Fruit fly (Drosophila melanogaster) whole organism, embryonic: ENCODE results near the gene Fmr1.

Experiments used
- C15 ChIP-seq: fragments of 200-800 bp; sonication (Bioruptor generic); IDR thresholded peaks from 3 replicates; pipeline ENCODE4 v1.3.6; 2022; ENCODE audit warnings: missing biosample characterization, missing genetic modification characterization
- CG11456 ChIP-seq: fragments of 200-800 bp; sonication (Bioruptor generic); IDR thresholded peaks from 3 replicates; pipeline ENCODE4 v1.3.6; 2022; ENCODE audit warnings: missing biosample characterization, missing genetic modification characterization
- CG11504 ChIP-seq: fragments of 200-800 bp; sonication (Bioruptor generic); optimal IDR thresholded peaks from 3 replicates; lab custom pipeline; 2019; ENCODE audit warnings: missing biosample characterization, mild to moderate bottlenecking, missing genetic modification characterization, moderate library complexity
- CG12769 ChIP-seq: fragments of 200-800 bp; sonication (Bioruptor generic); optimal IDR thresholded peaks from 2 replicates; lab custom pipeline; 2019; ENCODE audit warnings: missing biosample characterization, mild to moderate bottlenecking, missing genetic modification characterization, moderate library complexity
- CG14667 ChIP-seq: fragments of 200-800 bp; sonication (Bioruptor generic); IDR thresholded peaks from 2 replicates; pipeline ENCODE4 v1.3.6; 2022; ENCODE audit warnings: missing biosample characterization, missing genetic modification characterization
- CG15269 ChIP-seq: fragments of 200-800 bp; sonication (Bioruptor generic); optimal IDR thresholded peaks from 2 replicates; lab custom pipeline; 2018; ENCODE audit warnings: missing biosample characterization, mild to moderate bottlenecking, missing genetic modification characterization, moderate library complexity
- CG1602 ChIP-seq: fragments of 200-800 bp; sonication (Bioruptor generic); optimal IDR thresholded peaks from 3 replicates; lab custom pipeline; 2016; ENCODE audit warnings: missing biosample characterization, missing genetic modification characterization
- CG1603 ChIP-seq: fragments of 200-800 bp; sonication (Bioruptor generic); optimal IDR thresholded peaks from 2 replicates; lab custom pipeline; 2019; ENCODE audit warnings: missing biosample characterization, mild to moderate bottlenecking, missing genetic modification characterization, moderate library complexity
- CG17802 ChIP-seq: fragments of 200-800 bp; sonication (Bioruptor generic); optimal IDR thresholded peaks from 2 replicates; lab custom pipeline; 2018; ENCODE audit warnings: missing biosample characterization, mild to moderate bottlenecking, missing genetic modification characterization, moderate library complexity
- CG18599 ChIP-seq: fragments of 200-800 bp; sonication (Bioruptor generic); optimal IDR thresholded peaks from 3 replicates; lab custom pipeline; 2017; ENCODE audit warnings: missing biosample characterization, missing genetic modification characterization, mild to moderate bottlenecking, moderate library complexity, missing genetic modification reagents
- CG2129 ChIP-seq: fragments of 200-800 bp; sonication (Bioruptor generic); IDR thresholded peaks from 2 replicates; pipeline ENCODE4 v1.3.6; 2022; ENCODE audit warnings: missing biosample characterization, missing genetic modification characterization; ENCODE audit not compliant: partially characterized antibody
- CG2202 ChIP-seq: fragments of 200-800 bp; sonication (Bioruptor generic); optimal IDR thresholded peaks from 2 replicates; lab custom pipeline; 2018; ENCODE audit warnings: missing biosample characterization, mild to moderate bottlenecking, missing genetic modification characterization
- CG34376 ChIP-seq: fragments of 200-800 bp; sonication (Bioruptor generic); optimal IDR thresholded peaks from 2 replicates; lab custom pipeline; 2018; ENCODE audit warnings: missing biosample characterization, mild to moderate bottlenecking, missing genetic modification characterization
- CG4424 ChIP-seq: fragments of 200-800 bp; sonication (Bioruptor generic); optimal IDR thresholded peaks from 3 replicates; lab custom pipeline; 2016; ENCODE audit warnings: missing biosample characterization, missing genetic modification characterization
- CG4707 ChIP-seq: fragments of 200-800 bp; sonication (Bioruptor generic); optimal IDR thresholded peaks from 2 replicates; lab custom pipeline; 2018; ENCODE audit warnings: missing biosample characterization, mild to moderate bottlenecking, missing genetic modification characterization, moderate library complexity
- CG5180 ChIP-seq: fragments of 200-800 bp; sonication (Bioruptor generic); optimal IDR thresholded peaks from 3 replicates; lab custom pipeline; 2017; ENCODE audit warnings: missing biosample characterization, missing genetic modification characterization, mild to moderate bottlenecking, moderate library complexity, missing genetic modification reagents
- Dbx ChIP-seq: fragments of 200-800 bp; sonication (Bioruptor generic); IDR thresholded peaks from 3 replicates; pipeline ENCODE4 v1.3.6; 2022; ENCODE audit warnings: missing biosample characterization, missing genetic modification characterization
- E2f1 ChIP-seq: fragments of 200-800 bp; sonication (Bioruptor generic); IDR thresholded peaks from 2 replicates; pipeline ENCODE4 v1.3.6; 2022; ENCODE audit warnings: missing biosample characterization, missing genetic modification characterization
- Lhr ChIP-seq: fragments of 200-800 bp; sonication (Bioruptor generic); optimal IDR thresholded peaks from 3 replicates; lab custom pipeline; 2017; ENCODE audit warnings: mild to moderate bottlenecking, missing biosample characterization, missing genetic modification reagents, missing genetic modification characterization
- NC2β ChIP-seq: fragments of 200-800 bp; sonication (Bioruptor generic); optimal IDR thresholded peaks from 2 replicates; lab custom pipeline; 2016; ENCODE audit warnings: missing biosample characterization, missing genetic modification characterization
- NFAT ChIP-seq: fragments of 200-800 bp; sonication (Bioruptor generic); IDR thresholded peaks from 2 replicates; pipeline ENCODE4 v1.3.6; 2022; ENCODE audit warnings: missing biosample characterization, missing genetic modification characterization
- Nf-YA ChIP-seq: fragments of 200-800 bp; sonication (Bioruptor generic); IDR thresholded peaks from 2 replicates; pipeline ENCODE4 v1.3.6; 2022; ENCODE audit warnings: missing biosample characterization, missing genetic modification characterization
- Spps ChIP-seq: fragments of 200-800 bp; sonication (Bioruptor generic); optimal IDR thresholded peaks from 2 replicates; lab custom pipeline; 2018; ENCODE audit warnings: missing biosample characterization, mild to moderate bottlenecking, missing genetic modification characterization
- Xbp1 ChIP-seq: fragments of 200-800 bp; sonication (Bioruptor generic); optimal IDR thresholded peaks from 3 replicates; lab custom pipeline; 2016; ENCODE audit warnings: missing biosample characterization, mild to moderate bottlenecking, missing genetic modification characterization
- ara ChIP-seq: fragments of 200-800 bp; sonication (Bioruptor generic); IDR thresholded peaks from 2 replicates; pipeline ENCODE4 v1.3.6; 2022; ENCODE audit warnings: missing biosample characterization, missing genetic modification characterization
- cad ChIP-seq: fragments of >200 bp; optimal IDR thresholded peaks from 2 replicates; lab custom pipeline; 2017; ENCODE audit warnings: missing biosample characterization, missing genetic modification characterization
- cas ChIP-seq: fragments of 200-800 bp; sonication (Bioruptor generic); IDR thresholded peaks from 2 replicates; pipeline ENCODE4 v1.3.6; 2022; ENCODE audit warnings: missing biosample characterization, missing genetic modification characterization
- chn ChIP-seq: fragments of 200-800 bp; sonication (Bioruptor generic); optimal IDR thresholded peaks from 2 replicates; lab custom pipeline; 2016; ENCODE audit warnings: missing biosample characterization, missing genetic modification characterization
- croc ChIP-seq: fragments of 200-800 bp; sonication (Bioruptor generic); conservative IDR thresholded peaks from 3 replicates; pipeline ENCODE4 v1.3.6; 2022; ENCODE audit warnings: missing biosample characterization, missing genetic modification characterization
- crol ChIP-seq: fragments of 200-800 bp; sonication (Bioruptor generic); IDR thresholded peaks from 2 replicates; pipeline ENCODE4 v1.3.6; 2022; ENCODE audit warnings: missing biosample characterization, missing genetic modification characterization
- dan ChIP-seq: fragments of 200-800 bp; sonication (Bioruptor generic); IDR thresholded peaks from 2 replicates; pipeline ENCODE4 v1.3.6; 2022; ENCODE audit warnings: missing biosample characterization, missing genetic modification characterization
- en ChIP-seq: fragments of 200-800 bp; sonication (Bioruptor generic); optimal IDR thresholded peaks from 2 replicates; lab custom pipeline; 2016; ENCODE audit warnings: missing biosample characterization, missing genetic modification characterization
- gsb-n ChIP-seq: fragments of 200-800 bp; sonication (Bioruptor generic); optimal IDR thresholded peaks from 3 replicates; lab custom pipeline; 2018; ENCODE audit warnings: missing biosample characterization, mild to moderate bottlenecking, missing genetic modification characterization
- ind ChIP-seq: fragments of 200-800 bp; sonication (Bioruptor generic); optimal IDR thresholded peaks from 3 replicates; lab custom pipeline; 2016; ENCODE audit warnings: missing biosample characterization, missing genetic modification characterization
- jigr1 ChIP-seq: fragments of 200-800 bp; sonication (Bioruptor generic); IDR thresholded peaks from 3 replicates; pipeline ENCODE4 v1.3.6; 2022; ENCODE audit warnings: missing biosample characterization, missing genetic modification characterization
- kni ChIP-seq: fragments of 200-800 bp; sonication (Bioruptor generic); optimal IDR thresholded peaks from 3 replicates; lab custom pipeline; 2017; ENCODE audit warnings: mild to moderate bottlenecking, missing biosample characterization, missing genetic modification reagents, missing genetic modification characterization
- lmd ChIP-seq: fragments of 200-800 bp; sonication (Bioruptor generic); IDR thresholded peaks from 2 replicates; pipeline ENCODE4 v1.3.6; 2022; ENCODE audit warnings: missing biosample characterization, missing genetic modification characterization
- nerfin-2 ChIP-seq: fragments of 200-800 bp; sonication (Bioruptor generic); IDR thresholded peaks from 2 replicates; pipeline ENCODE4 v1.3.6; 2022; ENCODE audit warnings: missing biosample characterization, missing genetic modification characterization; ENCODE audit not compliant: partially characterized antibody
- pita ChIP-seq: fragments of 200-800 bp; sonication (Bioruptor generic); optimal IDR thresholded peaks from 2 replicates; lab custom pipeline; 2017; ENCODE audit warnings: missing biosample characterization, mild to moderate bottlenecking, missing genetic modification characterization
- sc ChIP-seq, 3 experiments: fragments of >200 bp in 2 of 3; fragments of 200-800 bp in 1 of 3; sonication (Bioruptor generic) in 1 of 3; optimal IDR thresholded peaks; 2 replicates in 2 of 3; 3 replicates in 1 of 3; lab custom pipeline; 2017; ENCODE audit warnings: mild to moderate bottlenecking in 1 of 3, missing biosample characterization in 1 of 3, missing genetic modification characterization in 1 of 3, missing genetic modification reagents in 1 of 3
- scrt ChIP-seq: fragments of 200-800 bp; sonication (Bioruptor generic); optimal IDR thresholded peaks from 2 replicates; lab custom pipeline; 2018; ENCODE audit warnings: missing biosample characterization, mild to moderate bottlenecking, missing genetic modification characterization, moderate library complexity
- sqz ChIP-seq: fragments of 200-800 bp; sonication (Bioruptor generic); optimal IDR thresholded peaks from 3 replicates; lab custom pipeline; 2018; ENCODE audit warnings: missing biosample characterization, mild to moderate bottlenecking, missing genetic modification characterization
- stwl ChIP-seq: fragments of 200-800 bp; sonication (Bioruptor generic); optimal IDR thresholded peaks from 3 replicates; lab custom pipeline; 2018; ENCODE audit warnings: missing biosample characterization, mild to moderate bottlenecking, missing genetic modification characterization, moderate library complexity
- trem ChIP-seq: fragments of 200-800 bp; optimal IDR thresholded peaks from 3 replicates; lab custom pipeline; 2019; ENCODE audit warnings: missing biosample characterization, mild to moderate bottlenecking, missing genetic modification characterization, moderate library complexity
- twi ChIP-seq: fragments of 200-800 bp; optimal IDR thresholded peaks from 2 replicates; lab custom pipeline; 2019; ENCODE audit warnings: missing biosample characterization, mild to moderate bottlenecking, missing genetic modification characterization, moderate library complexity
- unpg ChIP-seq: fragments of 200-800 bp; sonication (Bioruptor generic); optimal IDR thresholded peaks from 3 replicates; lab custom pipeline; 2018; ENCODE audit warnings: missing biosample characterization, mild to moderate bottlenecking, missing genetic modification characterization, moderate library complexity
- zf30C ChIP-seq: fragments of 200-800 bp; sonication (Bioruptor generic); optimal IDR thresholded peaks from 3 replicates; lab custom pipeline; 2018; ENCODE audit warnings: missing biosample characterization, mild to moderate bottlenecking, missing genetic modification characterization
- zfh1 ChIP-seq: fragments of 200-800 bp; sonication (Bioruptor generic); IDR thresholded peaks from 3 replicates; pipeline ENCODE4 v1.3.6; 2022; ENCODE audit warnings: missing biosample characterization, missing genetic modification characterization

The Fmr1 gene

dm6 chr3R:10144103-10144998 is 34.4 kb upstream of the Fmr1 start, which contains the start of the genes TAF1B and Invadolysin (continued):
- TF ChIP-seq CG17802 (tag; lab: Kevin White, UChicago) (no peak), chn (no peak), nerfin-2 (peak; percentile 53), twi (tag; lab: Kevin White, UChicago) (no peak), scrt (GFP tag; lab: Kevin White, UChicago) (peak; percentile 6), croc (GFP tag; lab: Robert Waterston, UW) (no peak), CG2202 (tag; lab: Kevin White, UChicago) (no peak), gsb-n (tag; lab: Kevin White, UChicago) (peak; percentile 55), CG1603 (tag; lab: Kevin White, UChicago) (peak; percentile 76), cad (GFP tag; lab: Kevin White, UChicago) (no peak), CG34376 (GFP tag; lab: Kevin White, UChicago) (peak; percentile 5), trem (tag; lab: Kevin White, UChicago) (peak; percentile 77), zf30C (GFP tag; lab: Kevin White, UChicago) (peak; percentile 14), Dbx (peak; percentile 25; the same call in 1 of the 3 replicates), cas (peak; percentile 45; the same call in 1 of the 2 replicates), CG4424 (GFP tag; lab: Kevin White, UChicago) (peak; percentile 51), en (GFP tag; lab: Kevin White, UChicago) (no peak), CG4707 (peak; percentile 62), zfh1 (peak; percentile 45; the same call in 1 of the 3 replicates), CG11456 (GFP tag; lab: Robert Waterston, UW) (peak; percentile 69; the same call in 2 of the 3 replicates), CG2129 (peak; percentile 39), CG12769 (tag; lab: Kevin White, UChicago) (peak; percentile 45), CG5180 (GFP tag; lab: Kevin White, UChicago) (no peak), CG11504 (peak; percentile 61), Lhr (GFP tag; lab: Kevin White, UChicago) (peak; percentile 87), CG18599 (GFP tag; lab: Kevin White, UChicago) (peak; percentile 60), pita (no peak), jigr1 (no peak), stwl (tag; lab: Kevin White, UChicago) (peak; percentile 80), Nf-YA (no peak), ara (GFP tag; lab: Robert Waterston, UW) (peak; percentile 15; the same call in 1 of the 2 replicates), unpg (peak; percentile 29), NFAT (GFP tag; lab: Robert Waterston, UW) (peak; percentile 75), ind (peak; percentile 62), sqz (GFP tag; lab: Kevin White, UChicago) (no peak), lmd (peak; percentile 11; the same call in 1 of the 2 replicates), crol (GFP tag; lab: Robert Waterston, UW) (peak; percentile 94), CG1602 (GFP tag; lab: Kevin White, UChicago) (peak; percentile 66), E2f1 (GFP tag; lab: Robert Waterston, UW) (no peak), CG14667 (no peak), NC2β (GFP tag; lab: Kevin White, UChicago) (peak; percentile 46), dan (GFP tag; lab: Robert Waterston, UW) (no peak), sc (optimal IDR thresholded peaks at IDR 0.05; lab: Kevin White, UChicago) (no peak), sc (GFP tag; optimal IDR thresholded peaks at IDR 0.05; lab: Kevin White, UChicago) (no peak), CG15269 (peak; percentile 31), C15 (no peak), Spps (tag; lab: Kevin White, UChicago) (no peak), Xbp1 (GFP tag; lab: Kevin White, UChicago) (peak; percentile 63), kni (GFP tag; lab: Kevin White, UChicago) (peak; percentile 16)
